Worm (Caenorhabditis elegans) whole organism, L2 larva: ENCODE data around the gene ttr-59.

Experiments
- C34F6.9 ChIP-seq: fragments of 150-350 bp; optimal IDR thresholded peaks from 2 replicates; lab custom pipeline; 2014; ENCODE audit warnings: missing biosample characterization, missing genetic modification characterization
- F13H6.1 ChIP-seq: sonication (generic microtip); optimal IDR thresholded peaks from 2 replicates; lab custom pipeline; 2016; ENCODE audit warnings: missing genetic modification characterization, missing compliant biosample characterization
- R02D3.7 ChIP-seq: fragments of 150-350 bp; optimal IDR thresholded peaks from 2 replicates; lab custom pipeline; 2014; ENCODE audit warnings: missing biosample characterization, missing genetic modification characterization
- Y55F3AM.14 ChIP-seq: fragments of 200-800 bp; sonication (Bioruptor generic); optimal IDR thresholded peaks from 2 replicates; lab custom pipeline; 2018; ENCODE audit warnings: mild to moderate bottlenecking, missing genetic modification characterization, missing compliant biosample characterization
- ZK546.5 ChIP-seq: sonication (generic microtip); optimal IDR thresholded peaks from 2 replicates; lab custom pipeline; 2017; ENCODE audit warnings: missing biosample characterization, missing genetic modification characterization
- alr-1 ChIP-seq: fragments of 150-350 bp; optimal IDR thresholded peaks from 2 replicates; lab custom pipeline; 2014; ENCODE audit warnings: missing biosample characterization, missing genetic modification characterization
- ama-1 ChIP-seq: fragments of 150-350 bp; optimal IDR thresholded peaks from 2 replicates; lab custom pipeline; 2018; ENCODE audit warnings: inconsistent platforms
- blmp-1 ChIP-seq: sonication (generic microtip); optimal IDR thresholded peaks from 2 replicates; lab custom pipeline; 2017; ENCODE audit warnings: missing genetic modification characterization, mild to moderate bottlenecking, missing compliant biosample characterization, antibody characterized with exemption, moderate library complexity; ENCODE audit not compliant: insufficient read depth
- ceh-16 ChIP-seq: fragments of 150-350 bp; optimal IDR thresholded peaks from 2 replicates; lab custom pipeline; 2014; ENCODE audit warnings: missing biosample characterization, missing genetic modification characterization
- ceh-82 ChIP-seq: fragments of 150-350 bp; optimal IDR thresholded peaks from 2 replicates; lab custom pipeline; 2014; ENCODE audit warnings: missing biosample characterization, missing genetic modification characterization
- crh-2 ChIP-seq: sonication (generic microtip); optimal IDR thresholded peaks from 2 replicates; lab custom pipeline; 2017; ENCODE audit warnings: missing biosample characterization, missing genetic modification characterization
- dmd-4 ChIP-seq: sonication (generic microtip); optimal IDR thresholded peaks from 2 replicates; lab custom pipeline; 2017; ENCODE audit warnings: missing biosample characterization, missing genetic modification characterization
- elt-3 ChIP-seq: sonication (generic microtip); optimal IDR thresholded peaks from 2 replicates; lab custom pipeline; 2017; ENCODE audit warnings: missing biosample characterization, missing genetic modification characterization
- fos-1 ChIP-seq: fragments of 150-350 bp; optimal IDR thresholded peaks from 2 replicates; lab custom pipeline; 2014; ENCODE audit warnings: missing biosample characterization, missing genetic modification characterization
- gmeb-1 ChIP-seq: fragments of 150-350 bp; optimal IDR thresholded peaks from 2 replicates; lab custom pipeline; 2014; ENCODE audit warnings: missing biosample characterization, missing genetic modification characterization
- lin-11 ChIP-seq: fragments of 150-350 bp; sonication (generic microtip); optimal IDR thresholded peaks from 2 replicates; lab custom pipeline; 2014; ENCODE audit warnings: missing biosample characterization, missing genetic modification characterization, inconsistent platforms, mixed read lengths
- lin-13 ChIP-seq: fragments of 150-350 bp; optimal IDR thresholded peaks from 2 replicates; lab custom pipeline; 2014; ENCODE audit warnings: missing biosample characterization, missing genetic modification reagents, missing genetic modification characterization
- lin-39 ChIP-seq: fragments of 150-350 bp; optimal IDR thresholded peaks from 2 replicates; lab custom pipeline; 2014; ENCODE audit warnings: missing biosample characterization, missing genetic modification reagents, missing genetic modification characterization
- lsy-2 ChIP-seq, 2 experiments: fragments of 150-350 bp in 1 of 2; sonication (generic microtip) in 1 of 2; optimal IDR thresholded peaks; 2 replicates each; lab custom pipeline; 2014 to 2017; ENCODE audit warnings: missing biosample characterization in 2 of 2, missing genetic modification characterization in 2 of 2
- mab-5 ChIP-seq: fragments of 150-350 bp; optimal IDR thresholded peaks from 2 replicates; lab custom pipeline; 2014; ENCODE audit warnings: missing biosample characterization, missing genetic modification characterization
- mbf-1 ChIP-seq: sonication (generic microtip); optimal IDR thresholded peaks from 2 replicates; lab custom pipeline; 2017; ENCODE audit warnings: missing biosample characterization, missing genetic modification characterization
- mdl-1 ChIP-seq, 2 experiments: fragments of 150-350 bp in 1 of 2; sonication (generic microtip) in 1 of 2; optimal IDR thresholded peaks; 2 replicates each; lab custom pipeline; 2017; ENCODE audit warnings: missing biosample characterization in 2 of 2, missing genetic modification characterization in 2 of 2
- nhr-10 ChIP-seq: sonication (generic microtip); optimal IDR thresholded peaks from 2 replicates; lab custom pipeline; 2017; ENCODE audit warnings: missing biosample characterization, missing genetic modification characterization
- nhr-11 ChIP-seq: fragments of 150-350 bp; optimal IDR thresholded peaks from 2 replicates; lab custom pipeline; 2014; ENCODE audit warnings: missing biosample characterization, missing genetic modification characterization
- nhr-12 ChIP-seq: fragments of 150-350 bp; optimal IDR thresholded peaks from 2 replicates; lab custom pipeline; 2014; ENCODE audit warnings: missing biosample characterization, missing genetic modification characterization
- nhr-129 ChIP-seq: fragments of 150-350 bp; optimal IDR thresholded peaks from 2 replicates; lab custom pipeline; 2014; ENCODE audit warnings: missing biosample characterization, missing genetic modification characterization
- nhr-21 ChIP-seq: fragments of 150-350 bp; optimal IDR thresholded peaks from 2 replicates; lab custom pipeline; 2014; ENCODE audit warnings: missing biosample characterization, missing genetic modification characterization
- nhr-23 ChIP-seq: fragments of 150-350 bp; optimal IDR thresholded peaks from 2 replicates; lab custom pipeline; 2014; ENCODE audit warnings: missing biosample characterization, missing genetic modification reagents, missing genetic modification characterization
- nhr-237 ChIP-seq: fragments of 150-350 bp; optimal IDR thresholded peaks from 2 replicates; lab custom pipeline; 2014; ENCODE audit warnings: missing biosample characterization, missing genetic modification characterization
- nhr-25 ChIP-seq: fragments of 150-350 bp; sonication (generic microtip); optimal IDR thresholded peaks from 3 replicates; lab custom pipeline; 2014; ENCODE audit warnings: missing biosample characterization, missing genetic modification characterization
- nhr-6 ChIP-seq: fragments of 150-350 bp; optimal IDR thresholded peaks from 2 replicates; lab custom pipeline; 2014; ENCODE audit warnings: missing biosample characterization, missing genetic modification characterization
- nhr-77 ChIP-seq: fragments of 150-350 bp; optimal IDR thresholded peaks from 2 replicates; lab custom pipeline; 2014; ENCODE audit warnings: missing biosample characterization, missing genetic modification characterization
- peb-1 ChIP-seq: fragments of 150-350 bp; optimal IDR thresholded peaks from 2 replicates; lab custom pipeline; 2014; ENCODE audit warnings: missing biosample characterization, missing genetic modification characterization
- sem-4 ChIP-seq: fragments of 150-350 bp; optimal IDR thresholded peaks from 2 replicates; lab custom pipeline; 2014; ENCODE audit warnings: missing biosample characterization, missing genetic modification reagents, missing genetic modification characterization
- skn-1 ChIP-seq: sonication (generic microtip); optimal IDR thresholded peaks from 2 replicates; lab custom pipeline; 2017; ENCODE audit warnings: missing biosample characterization, missing genetic modification characterization
- sma-3 ChIP-seq: sonication (generic microtip); optimal IDR thresholded peaks from 2 replicates; lab custom pipeline; 2016; ENCODE audit warnings: missing genetic modification reagents, missing genetic modification characterization, missing compliant biosample characterization
- sma-9 ChIP-seq, 2 experiments: fragments of 150-350 bp in 1 of 2; sonication (generic microtip) in 1 of 2; optimal IDR thresholded peaks; 2 replicates each; lab custom pipeline; 2014 to 2016; ENCODE audit warnings: missing genetic modification characterization in 2 of 2, mild to moderate bottlenecking in 1 of 2, missing biosample characterization in 1 of 2, missing compliant biosample characterization in 1 of 2, missing genetic modification reagents in 1 of 2, moderate library complexity in 1 of 2
- snpc-4 ChIP-seq: fragments of 150-350 bp; optimal IDR thresholded peaks from 2 replicates; lab custom pipeline; 2014; ENCODE audit warnings: missing biosample characterization, missing genetic modification characterization
- unc-39 ChIP-seq: fragments of 150-350 bp; optimal IDR thresholded peaks from 2 replicates; lab custom pipeline; 2014; ENCODE audit warnings: missing biosample characterization, missing genetic modification characterization
- unc-55 ChIP-seq: fragments of 150-350 bp; sonication (generic microtip); optimal IDR thresholded peaks from 3 replicates; lab custom pipeline; 2014; ENCODE audit warnings: missing biosample characterization, missing genetic modification reagents, missing genetic modification characterization
- unc-62 ChIP-seq: fragments of 150-350 bp; optimal IDR thresholded peaks from 2 replicates; lab custom pipeline; 2014; ENCODE audit warnings: missing biosample characterization, missing genetic modification reagents, missing genetic modification characterization
- zag-1 ChIP-seq: fragments of 150-350 bp; optimal IDR thresholded peaks from 2 replicates; lab custom pipeline; 2014; ENCODE audit warnings: missing biosample characterization, missing genetic modification characterization
- ztf-1 ChIP-seq: fragments of 200-800 bp; sonication (Bioruptor generic); conservative IDR thresholded peaks from 2 replicates; pipeline ENCODE4 v1.3.6; 2022; ENCODE audit warnings: missing genetic modification characterization, missing compliant biosample characterization
- ztf-11 ChIP-seq: sonication (generic microtip); optimal IDR thresholded peaks from 2 replicates; lab custom pipeline; 2017; ENCODE audit warnings: missing biosample characterization, missing genetic modification characterization
- ztf-4 ChIP-seq: fragments of 150-350 bp; optimal IDR thresholded peaks from 2 replicates; lab custom pipeline; 2014; ENCODE audit warnings: missing biosample characterization, missing genetic modification characterization

The ttr-59 gene

DNA sequence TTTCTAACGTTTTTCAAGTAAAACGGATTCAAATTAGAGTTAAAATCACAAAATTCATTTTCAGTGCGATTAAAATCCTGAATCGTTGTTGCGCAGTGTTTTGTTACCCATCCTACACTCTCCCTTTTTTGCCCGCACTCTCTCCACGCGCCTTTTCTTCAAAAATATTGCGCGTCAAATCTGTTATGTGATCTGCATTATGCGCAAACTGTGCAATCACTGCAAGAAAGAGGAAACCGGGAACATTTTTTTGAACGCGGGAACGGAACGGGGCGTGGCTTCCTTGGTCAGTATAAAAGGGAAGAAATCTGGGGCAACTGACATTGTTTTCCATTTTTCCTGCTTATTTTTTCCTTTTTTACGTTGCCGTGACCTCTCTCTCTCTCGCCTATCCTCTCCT, 10.8 kb downstream of the ttr-59 start:
- TF ChIP-seq nhr-77: no peak
- no peak for TF ChIP-seq ztf-1 (GFP tag; lab: Robert Waterston, UW)
- peak; percentile 22 for TF ChIP-seq lin-11 (tag; lab: Kevin White, UChicago)
- peak; percentile 31 for TF ChIP-seq unc-55 (GFP tag; lab: Kevin White, UChicago)
- peak; percentile 0 for TF ChIP-seq nhr-129
- no peak for TF ChIP-seq alr-1 (tag; lab: Kevin White, UChicago)
- TF ChIP-seq ztf-11 (tag; lab: Kevin White, UChicago): no peak
- no peak for TF ChIP-seq sma-9 (GFP tag; optimal IDR thresholded peaks at IDR 0.05; lab: Kevin White, UChicago)
- TF ChIP-seq sma-9 (tag; optimal IDR thresholded peaks at IDR 0.05; lab: Kevin White, UChicago): no peak
- no peak for TF ChIP-seq nhr-21 (tag; lab: Kevin White, UChicago)
- TF ChIP-seq fos-1: no peak
- TF ChIP-seq sma-3 (GFP tag; lab: Kevin White, UChicago): no peak
- TF ChIP-seq F13H6.1 (tag; lab: Kevin White, UChicago): no peak
- TF ChIP-seq skn-1 (tag; lab: Kevin White, UChicago): no peak
- no peak for TF ChIP-seq nhr-11 (tag; lab: Kevin White, UChicago)
- TF ChIP-seq peb-1 (tag; lab: Kevin White, UChicago): no peak
- TF ChIP-seq lin-13 (GFP tag; lab: Kevin White, UChicago): no peak
- TF ChIP-seq unc-39 (tag; lab: Kevin White, UChicago): no peak
- TF ChIP-seq ztf-4 (tag; lab: Kevin White, UChicago): no peak
- TF ChIP-seq ceh-82 (tag; lab: Kevin White, UChicago): no peak
- no peak for TF ChIP-seq Y55F3AM.14 (GFP tag; lab: Kevin White, UChicago)
- TF ChIP-seq mab-5 (tag; lab: Kevin White, UChicago): no peak
- no peak for TF ChIP-seq gmeb-1 (tag; lab: Kevin White, UChicago)
- no peak for TF ChIP-seq nhr-23 (tag; lab: Kevin White, UChicago)
- TF ChIP-seq crh-2 (tag; lab: Kevin White, UChicago): no peak
- no peak for TF ChIP-seq mbf-1 (tag; lab: Kevin White, UChicago)
- TF ChIP-seq nhr-237 (tag; lab: Kevin White, UChicago): no peak
- TF ChIP-seq lin-39 (tag; lab: Kevin White, UChicago): no peak
- no peak for TF ChIP-seq ZK546.5 (tag; lab: Kevin White, UChicago)
- peak; percentile 10 for TF ChIP-seq blmp-1
- TF ChIP-seq lsy-2 (tag; optimal IDR thresholded peaks at IDR 0.05; lab: Kevin White, UChicago): peak in 1 of 2 experiments; percentile 5
- TF ChIP-seq elt-3 (tag; lab: Kevin White, UChicago): no peak
- TF ChIP-seq C34F6.9 (tag; lab: Kevin White, UChicago): no peak
- no peak for TF ChIP-seq nhr-6 (tag; lab: Kevin White, UChicago)
- no peak for TF ChIP-seq R02D3.7
- peak; percentile 6 for TF ChIP-seq nhr-25 (tag; lab: Kevin White, UChicago)
- no peak for TF ChIP-seq nhr-10
- no peak for TF ChIP-seq snpc-4 (tag; lab: Kevin White, UChicago)
- TF ChIP-seq mdl-1 (tag; optimal IDR thresholded peaks at IDR 0.05; lab: Kevin White, UChicago): no peak
- no peak for TF ChIP-seq dmd-4 (tag; lab: Kevin White, UChicago)
- TF ChIP-seq zag-1 (tag; lab: Kevin White, UChicago): no peak
- no peak for TF ChIP-seq ceh-16 (tag; lab: Kevin White, UChicago)
- no peak for TF ChIP-seq ama-1 (lab: Kevin White, UChicago)
- TF ChIP-seq nhr-12 (tag; lab: Kevin White, UChicago): no peak
- TF ChIP-seq, all 48 proteins: peak for 6

DNA sequence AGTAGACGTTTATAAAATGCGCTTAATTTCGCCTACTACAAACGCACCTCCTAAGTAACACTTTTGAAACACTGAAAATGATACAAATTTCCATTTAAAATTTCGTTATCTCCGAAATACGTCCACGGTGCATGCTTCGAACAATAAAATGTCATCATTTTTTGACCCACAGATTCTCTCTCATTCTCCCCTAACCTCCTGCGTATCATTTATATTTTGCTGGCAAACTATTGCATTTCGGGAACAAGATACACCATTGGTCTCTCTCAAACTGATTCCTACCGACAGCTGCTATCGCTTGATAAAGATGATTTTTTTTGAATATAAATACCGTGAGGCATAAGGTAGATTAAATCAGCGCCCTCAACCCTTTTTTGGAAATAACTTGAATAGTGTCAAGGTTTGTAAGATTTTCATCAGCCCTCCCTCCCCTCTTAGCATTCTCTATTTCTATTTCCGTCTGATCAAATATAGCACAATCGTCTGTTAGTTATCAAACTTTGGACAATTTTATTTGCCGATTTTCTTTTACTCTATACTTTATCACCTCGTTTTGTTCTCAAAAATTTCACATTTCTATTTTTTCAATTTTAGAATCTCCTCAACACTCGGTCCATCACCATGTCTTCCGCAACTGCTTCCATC, 11.4 kb downstream of the ttr-59 start, which contains the start of gene C07D8.6:
Gene C07D8.6 (plus strand): TSS at position 595 of the 645 bp plus-strand sequence.
- peak; percentile 57 for TF ChIP-seq nhr-129
- TF ChIP-seq crh-2 (tag; lab: Kevin White, UChicago): peak; percentile 78
- TF ChIP-seq gmeb-1 (tag; lab: Kevin White, UChicago): peak; percentile 40
- TF ChIP-seq sem-4: no peak
- no peak for TF ChIP-seq unc-62 (GFP tag; lab: Kevin White, UChicago)
- TF ChIP-seq sma-3 (GFP tag; lab: Kevin White, UChicago): peak; percentile 37
- peak; percentile 88 for TF ChIP-seq skn-1 (tag; lab: Kevin White, UChicago)
- TF ChIP-seq fos-1: peak; percentile 96
- no peak for TF ChIP-seq lin-39 (tag; lab: Kevin White, UChicago)
- TF ChIP-seq sma-9 (GFP tag; optimal IDR thresholded peaks at IDR 0.05; lab: Kevin White, UChicago): peak; percentile 79
- TF ChIP-seq sma-9 (tag; optimal IDR thresholded peaks at IDR 0.05; lab: Kevin White, UChicago): no peak
- TF ChIP-seq lsy-2 (tag; optimal IDR thresholded peaks at IDR 0.05; lab: Kevin White, UChicago): peak in 1 of 2 experiments; percentile 25
- TF ChIP-seq mdl-1 (tag; optimal IDR thresholded peaks at IDR 0.05; lab: Kevin White, UChicago): peak in 1 of 2 experiments; percentile 9
- peak; percentile 44 for TF ChIP-seq F13H6.1 (tag; lab: Kevin White, UChicago)
